Worm (Caenorhabditis elegans): ENCODE data around the gene sra-12.

sra-12 gene

ce11 chrII:10868670-10869246 lies 35.5 kb downstream of the sra-12 start, which contains the start of the genes gmps-1 and cap-2 (continued):
- TF ChIP-seq C08G9.2 (tag; optimal IDR thresholded peaks at IDR 0.05) (peak; percentile 47), ceh-34 (tag; optimal IDR thresholded peaks at IDR 0.05) (peak; percentile 71), fkh-10 (GFP tag; optimal IDR thresholded peaks at IDR 0.05) (no peak), pros-1 (tag; optimal IDR thresholded peaks at IDR 0.05) (no peak), pha-2 (tag; optimal IDR thresholded peaks at IDR 0.05) (peak; percentile 10), ztf-16 (tag; optimal IDR thresholded peaks at IDR 0.05) (peak; percentile 11), pha-4 (tag; optimal IDR thresholded peaks at IDR 0.05) (no peak), ceh-22 (tag; optimal IDR thresholded peaks at IDR 0.05) (no peak)

ce11 chrII:10867219-10867618 lies 37.1 kb downstream of the sra-12 start:
- no peak for TF ChIP-seq mec-3 (tag; optimal IDR thresholded peaks at IDR 0.05; ENCODE audit: borderline replicate concordance)
- TF ChIP-seq nfya-1 (tag; optimal IDR thresholded peaks at IDR 0.05) = no peak
- TF ChIP-seq ceh-24 (tag; optimal IDR thresholded peaks at IDR 0.05) = no peak
- no peak for TF ChIP-seq unc-55 (GFP tag; optimal IDR thresholded peaks at IDR 0.05)
- TF ChIP-seq hlh-6 (tag; optimal IDR thresholded peaks at IDR 0.05) = no peak
- no peak for TF ChIP-seq che-1 (tag; optimal IDR thresholded peaks at IDR 0.05)
- TF ChIP-seq pat-9 (tag; optimal IDR thresholded peaks at IDR 0.05) = no peak
- TF ChIP-seq ceh-18 (tag; optimal IDR thresholded peaks at IDR 0.05) = peak; percentile 59

DNA sequence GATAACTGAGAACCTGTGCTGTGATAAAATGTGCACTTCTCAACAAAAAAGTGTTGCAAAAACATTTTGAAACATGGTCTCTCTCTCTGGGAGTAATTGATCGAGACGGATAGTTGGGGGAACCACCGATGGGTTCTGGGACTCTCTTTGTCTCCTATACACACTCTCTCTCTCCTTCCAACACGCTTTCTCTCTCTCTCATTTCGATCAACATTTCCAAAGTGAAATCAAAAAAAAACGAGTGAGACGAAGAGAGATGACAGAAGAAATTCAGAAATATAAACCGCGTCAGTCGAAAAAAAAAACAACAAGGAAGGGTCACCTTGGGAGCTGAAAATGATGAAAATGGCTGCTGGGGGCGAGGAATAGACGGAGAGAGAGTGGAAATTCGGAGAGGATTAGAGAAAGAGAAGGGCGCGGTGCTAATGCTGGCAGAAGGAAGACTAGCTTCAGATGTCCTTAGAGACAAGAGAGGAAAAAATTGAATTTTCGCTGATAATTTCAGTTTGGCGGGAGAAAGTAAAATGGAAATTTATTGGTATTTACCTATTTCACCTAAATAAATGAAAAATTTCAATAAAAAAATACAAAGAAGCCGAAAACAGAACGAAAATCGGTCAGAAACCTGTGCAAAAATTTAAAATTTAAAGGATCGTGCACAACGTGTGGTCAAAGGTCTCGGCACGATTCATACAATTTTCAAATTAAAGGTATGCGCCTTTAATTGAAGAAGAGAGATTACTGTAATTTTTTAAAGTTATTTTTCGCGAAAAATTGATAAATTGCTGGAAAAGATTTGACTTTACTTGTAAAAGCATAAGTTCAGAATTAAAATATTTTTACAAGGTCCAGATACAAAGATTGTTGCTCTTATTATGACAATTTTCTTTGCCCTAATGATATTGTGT lies 41.3 kb downstream of the sra-12 start:
- no peak for TF ChIP-seq ceh-2 (tag; optimal IDR thresholded peaks at IDR 0.05)
- TF ChIP-seq K09A11.1 (tag; optimal IDR thresholded peaks at IDR 0.05; ENCODE audit: insufficient read depth) = no peak
- no peak for TF ChIP-seq dmd-4 (tag; optimal IDR thresholded peaks at IDR 0.05; ENCODE audit: borderline replicate concordance)
- TF ChIP-seq ceh-30 (tag; optimal IDR thresholded peaks at IDR 0.05) = no peak
- no peak for TF ChIP-seq tbx-7 (tag; optimal IDR thresholded peaks at IDR 0.05)
- no peak for TF ChIP-seq C08G9.2 (tag; optimal IDR thresholded peaks at IDR 0.05)
- TF ChIP-seq gmeb-2 (tag; optimal IDR thresholded peaks at IDR 0.05) = no peak
- peak; percentile 2 for TF ChIP-seq nfya-1 (tag; optimal IDR thresholded peaks at IDR 0.05)

ce11 chrII:10861723-10862486 lies 42.4 kb downstream of the sra-12 start:
- TF ChIP-seq hlh-15 (tag; optimal IDR thresholded peaks at IDR 0.05) (no peak), elt-2 (tag; optimal IDR thresholded peaks at IDR 0.05) (peak; percentile 60)

DNA sequence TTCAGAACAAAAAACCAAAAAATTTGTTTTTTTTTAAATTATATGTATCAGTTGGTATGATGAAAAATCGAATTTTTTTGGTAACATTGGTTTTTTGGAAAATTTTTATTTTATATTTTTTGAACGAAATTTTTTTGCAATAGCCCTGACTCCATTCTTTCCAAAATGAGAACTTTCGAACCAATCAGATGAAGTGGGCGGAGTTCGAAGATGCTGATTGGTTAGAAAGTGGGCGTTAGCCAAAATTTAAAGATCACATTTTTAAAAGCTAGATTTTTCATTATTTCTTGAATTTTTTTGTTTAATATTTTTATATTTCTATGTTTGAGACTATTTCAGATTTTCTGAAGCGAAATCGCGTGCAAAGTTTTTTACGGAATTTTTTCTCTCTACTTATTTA lies 43.0 kb downstream of the sra-12 start:
- TF ChIP-seq ceh-48 (tag; optimal IDR thresholded peaks at IDR 0.05) (no peak), pros-1 (tag; optimal IDR thresholded peaks at IDR 0.05) (no peak), elt-2 (tag; optimal IDR thresholded peaks at IDR 0.05) (no peak), rnt-1 (tag; optimal IDR thresholded peaks at IDR 0.05) (no peak), hlh-8 (tag; optimal IDR thresholded peaks at IDR 0.05) (no peak), tbx-2 (tag; optimal IDR thresholded peaks at IDR 0.05) (no peak), nfya-1 (tag; optimal IDR thresholded peaks at IDR 0.05) (peak; percentile 98)

DNA sequence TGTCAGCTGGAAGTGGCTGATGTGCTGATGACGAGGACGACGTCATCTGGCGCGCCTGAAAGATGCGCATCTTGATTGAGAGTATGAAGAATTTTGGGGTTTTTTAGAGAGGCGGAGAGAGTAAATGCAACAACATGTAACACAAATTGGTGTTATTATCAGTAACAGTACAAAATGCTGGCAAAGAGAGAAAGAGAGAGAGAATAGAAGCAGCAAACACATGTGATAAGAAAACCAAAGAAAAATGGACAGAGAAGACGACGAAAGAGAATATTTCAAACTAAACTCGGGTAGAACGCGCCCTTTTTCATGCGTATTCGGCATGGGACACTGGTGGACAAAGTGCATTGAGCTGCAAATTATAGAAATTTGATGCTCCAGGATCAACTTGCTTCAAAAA lies 43.4 kb downstream of the sra-12 start, which contains the start of gene M106.3:
Gene M106.3 (minus strand): TSS at position 70 of the 400 bp plus-strand sequence.
- TF ChIP-seq ceh-19 (GFP tag; optimal IDR thresholded peaks at IDR 0.05) (no peak), elt-2 (tag; optimal IDR thresholded peaks at IDR 0.05) (peak; percentile 15)

Data from whole organism, late embryonic.